Worm (Caenorhabditis elegans) whole organism, late embryonic: ENCODE measurements around the gene hlh-15.

Experiments used
- ama-1 ChIP-seq: fragments of 150-350 bp; optimal IDR thresholded peaks from 2 replicates; lab custom pipeline; 2014
- ceh-22 ChIP-seq: sonication (generic microtip); optimal IDR thresholded peaks from 2 replicates; lab custom pipeline; 2017; ENCODE audit warnings: missing biosample characterization, missing genetic modification characterization
- dmd-4 ChIP-seq: sonication (generic microtip); optimal IDR thresholded peaks from 2 replicates; lab custom pipeline; 2016; ENCODE audit warnings: borderline replicate concordance, missing genetic modification characterization, missing compliant biosample characterization
- elt-2 ChIP-seq: sonication (generic microtip); optimal IDR thresholded peaks from 2 replicates; lab custom pipeline; 2016; ENCODE audit warnings: missing genetic modification reagents, missing genetic modification characterization, missing compliant biosample characterization
- fax-1 ChIP-seq: sonication (generic microtip); optimal IDR thresholded peaks from 2 replicates; lab custom pipeline; 2016; ENCODE audit warnings: missing genotype, missing genetic modification characterization, missing compliant biosample characterization
- nfya-1 ChIP-seq: sonication (generic microtip); optimal IDR thresholded peaks from 2 replicates; lab custom pipeline; 2017; ENCODE audit warnings: missing genetic modification characterization, mild to moderate bottlenecking, missing compliant biosample characterization, antibody characterized with exemption, moderate library complexity
- nhr-11 ChIP-seq: fragments of 150-350 bp; optimal IDR thresholded peaks from 2 replicates; lab custom pipeline; 2014; ENCODE audit warnings: missing biosample characterization, missing genetic modification characterization
- pax-1 ChIP-seq: fragments of 150-350 bp; optimal IDR thresholded peaks from 2 replicates; lab custom pipeline; 2014; ENCODE audit warnings: missing biosample characterization, missing genetic modification characterization
- tbx-2 ChIP-seq: sonication (generic microtip); optimal IDR thresholded peaks from 2 replicates; lab custom pipeline; 2016; ENCODE audit warnings: missing genetic modification characterization, missing compliant biosample characterization
- unc-3 ChIP-seq, 2 experiments: fragments of 200-800 bp in 1 of 2; sonication (Bioruptor generic) in 1 of 2; sonication (generic microtip) in 1 of 2; conservative IDR thresholded peaks in 1 of 2; optimal IDR thresholded peaks in 1 of 2; 2 replicates each; pipeline versions ENCODE4 v1.3.6 to Lab custom; 2016 to 2022; ENCODE audit warnings: missing compliant biosample characterization in 2 of 2, missing genetic modification characterization in 2 of 2, missing genetic modification reagents in 1 of 2
- unc-55 ChIP-seq: sonication (generic microtip); optimal IDR thresholded peaks from 2 replicates; lab custom pipeline; 2017; ENCODE audit warnings: missing biosample characterization, missing genetic modification reagents, missing genetic modification characterization

DNA sequence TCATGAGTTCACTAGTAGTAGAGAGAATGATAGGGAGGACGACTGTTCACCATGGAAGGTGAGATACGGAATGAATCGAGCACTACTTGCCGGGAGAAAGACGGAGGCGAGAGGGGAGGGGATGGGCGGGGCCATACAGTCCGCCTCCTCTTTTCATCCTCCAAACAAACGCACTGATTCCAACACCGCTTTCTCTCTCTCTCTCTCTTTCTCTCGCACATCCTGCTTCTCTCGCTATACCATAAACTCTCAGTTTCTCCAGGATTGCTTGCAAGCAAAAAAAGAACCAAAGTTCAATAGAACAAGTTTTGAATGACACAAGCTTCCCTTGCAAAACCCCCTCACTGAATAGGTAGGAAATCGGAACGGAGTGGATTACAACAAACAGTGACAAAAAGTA lies 22.2 kb upstream of the hlh-15 start:
- no peak for TF ChIP-seq tbx-2 (tag; lab: Kevin White, UChicago)
- no peak for TF ChIP-seq ama-1 (lab: Kevin White, UChicago)
- TF ChIP-seq dmd-4: no peak
- TF ChIP-seq nfya-1 (tag; lab: Kevin White, UChicago): no peak
- no peak for TF ChIP-seq elt-2 (tag; lab: Kevin White, UChicago)
- no peak for TF ChIP-seq ceh-22
- no peak for TF ChIP-seq nhr-11 (tag; lab: Kevin White, UChicago)
- no peak for TF ChIP-seq fax-1 (tag; lab: Kevin White, UChicago)
- no peak for TF ChIP-seq unc-55 (GFP tag; lab: Kevin White, UChicago)
- no peak for TF ChIP-seq pax-1 (tag; lab: Kevin White, UChicago)
- no peak for TF ChIP-seq unc-3 (GFP tag; conservative IDR thresholded peaks at IDR 0.05; lab: Robert Waterston, UW)
- TF ChIP-seq unc-3 (tag; optimal IDR thresholded peaks at IDR 0.05; lab: Kevin White, UChicago): no peak
